Fruit fly (Drosophila melanogaster) whole organism, embryonic: Measurements from ENCODE around the gene CG5191.

Source experiments
- Asciz ChIP-seq: fragments of 200-800 bp; sonication (Bioruptor generic); optimal IDR thresholded peaks from 2 replicates; lab custom pipeline; 2017; ENCODE audit warnings: missing biosample characterization, mild to moderate bottlenecking, missing genetic modification characterization, missing genetic modification reagents
- CG10321 ChIP-seq: fragments of 200-800 bp; sonication (Bioruptor generic); IDR thresholded peaks from 2 replicates; pipeline ENCODE4 v1.3.6; 2022; ENCODE audit warnings: missing biosample characterization, missing genetic modification characterization
- CG12104 ChIP-seq: fragments of 200-800 bp; sonication (Bioruptor generic); optimal IDR thresholded peaks from 3 replicates; lab custom pipeline; 2016; ENCODE audit warnings: missing biosample characterization, missing genetic modification characterization
- CG12659 ChIP-seq: fragments of 200-800 bp; sonication (Bioruptor generic); optimal IDR thresholded peaks from 3 replicates; lab custom pipeline; 2017; ENCODE audit warnings: mild to moderate bottlenecking, missing biosample characterization, missing genetic modification reagents, missing genetic modification characterization
- CG13775 ChIP-seq: fragments of 200-800 bp; sonication (Bioruptor generic); optimal IDR thresholded peaks from 3 replicates; lab custom pipeline; 2017; ENCODE audit warnings: missing biosample characterization, mild to moderate bottlenecking, missing genetic modification characterization
- CG14860 ChIP-seq: fragments of 200-800 bp; sonication (Bioruptor generic); IDR thresholded peaks from 3 replicates; pipeline ENCODE4 v1.3.6; 2022; ENCODE audit warnings: missing biosample characterization, missing genetic modification characterization; ENCODE audit not compliant: partially characterized antibody
- CG14965 ChIP-seq: fragments of 200-800 bp; sonication (Bioruptor generic); optimal IDR thresholded peaks from 2 replicates; lab custom pipeline; 2016; ENCODE audit warnings: missing biosample characterization, missing genetic modification characterization, borderline replicate concordance
- CG17912 ChIP-seq: fragments of 200-800 bp; sonication (Bioruptor generic); optimal IDR thresholded peaks from 2 replicates; lab custom pipeline; 2018; ENCODE audit warnings: missing biosample characterization, mild to moderate bottlenecking, missing genetic modification characterization
- CG2116 ChIP-seq: fragments of 200-800 bp; sonication (Bioruptor generic); optimal IDR thresholded peaks from 3 replicates; lab custom pipeline; 2018; ENCODE audit warnings: missing biosample characterization, mild to moderate bottlenecking, missing genetic modification characterization
- CG3065 ChIP-seq: fragments of 200-800 bp; sonication (Bioruptor generic); optimal IDR thresholded peaks from 2 replicates; lab custom pipeline; 2016; ENCODE audit warnings: missing biosample characterization, missing genetic modification characterization
- CG31365 ChIP-seq: fragments of 200-800 bp; sonication (Bioruptor generic); optimal IDR thresholded peaks from 2 replicates; lab custom pipeline; 2018; ENCODE audit warnings: missing biosample characterization, mild to moderate bottlenecking, missing genetic modification characterization
- CG33213 ChIP-seq: fragments of 200-800 bp; sonication (Bioruptor generic); optimal IDR thresholded peaks from 3 replicates; lab custom pipeline; 2016; ENCODE audit warnings: missing biosample characterization, missing genetic modification characterization
- CG4360 ChIP-seq: fragments of 200-800 bp; sonication (Bioruptor generic); IDR thresholded peaks from 2 replicates; pipeline ENCODE4 v1.3.6; 2022; ENCODE audit warnings: missing biosample characterization, missing genetic modification characterization
- CG5245 ChIP-seq: fragments of 200-800 bp; sonication (Bioruptor generic); optimal IDR thresholded peaks from 3 replicates; lab custom pipeline; 2016; ENCODE audit warnings: missing biosample characterization, missing genetic modification characterization
- CG5953 ChIP-seq: fragments of 200-800 bp; sonication (Bioruptor generic); IDR thresholded peaks from 2 replicates; pipeline ENCODE4 v1.3.6; 2022; ENCODE audit warnings: missing biosample characterization, missing genetic modification characterization
- CG7357 ChIP-seq: fragments of 200-800 bp; sonication (Bioruptor generic); IDR thresholded peaks from 3 replicates; pipeline ENCODE4 v1.3.6; 2022; ENCODE audit warnings: missing biosample characterization, missing genetic modification characterization
- CG9215 ChIP-seq: fragments of 200-800 bp; sonication (Bioruptor generic); IDR thresholded peaks from 2 replicates; pipeline ENCODE4 v1.3.6; 2022; ENCODE audit warnings: missing biosample characterization, missing genetic modification characterization
- CG9609 ChIP-seq: fragments of 200-800 bp; sonication (Bioruptor generic); optimal IDR thresholded peaks from 3 replicates; lab custom pipeline; 2016; ENCODE audit warnings: missing biosample characterization, missing genetic modification characterization
- Doc2 ChIP-seq: fragments of 200-800 bp; sonication (Bioruptor generic); IDR thresholded peaks from 2 replicates; pipeline ENCODE4 v1.3.6; 2022; ENCODE audit warnings: missing biosample characterization, missing genetic modification characterization
- Dref ChIP-seq: fragments of 200-800 bp; sonication (Bioruptor generic); IDR thresholded peaks from 2 replicates; pipeline ENCODE4 v1.3.6; 2022; ENCODE audit warnings: missing biosample characterization, missing genetic modification characterization
- Fer2 ChIP-seq: fragments of 200-800 bp; sonication (Bioruptor generic); optimal IDR thresholded peaks from 2 replicates; lab custom pipeline; 2018; ENCODE audit warnings: missing biosample characterization, mild to moderate bottlenecking, missing genetic modification characterization, moderate library complexity
- H2.0 ChIP-seq: fragments of 200-800 bp; sonication (Bioruptor generic); IDR thresholded peaks from 2 replicates; pipeline ENCODE4 v1.3.6; 2022; ENCODE audit warnings: missing biosample characterization, missing genetic modification characterization
- HLH3B ChIP-seq: fragments of 200-800 bp; sonication (Bioruptor generic); IDR thresholded peaks from 2 replicates; pipeline ENCODE4 v1.3.6; 2022; ENCODE audit warnings: missing biosample characterization, missing genetic modification characterization
- Nf-YB ChIP-seq: fragments of 200-800 bp; sonication (Bioruptor generic); optimal IDR thresholded peaks from 3 replicates; lab custom pipeline; 2019; ENCODE audit warnings: missing biosample characterization, mild to moderate bottlenecking, missing genetic modification characterization, moderate library complexity
- Oaz ChIP-seq: fragments of 200-800 bp; sonication (Bioruptor generic); IDR thresholded peaks from 2 replicates; pipeline ENCODE4 v1.3.6; 2022; ENCODE audit warnings: missing biosample characterization, missing genetic modification characterization
- Opbp ChIP-seq: fragments of 200-800 bp; sonication (Bioruptor generic); IDR thresholded peaks from 3 replicates; pipeline ENCODE4 v1.3.6; 2022; ENCODE audit warnings: missing biosample characterization, missing genetic modification characterization; ENCODE audit not compliant: partially characterized antibody
- Pdp1 ChIP-seq, 2 experiments: fragments of 200-800 bp; sonication (Bioruptor generic); optimal IDR thresholded peaks; 3 replicates each; lab custom pipeline; 2016; ENCODE audit warnings: missing biosample characterization in 2 of 2, missing genetic modification characterization in 2 of 2, mild to moderate bottlenecking in 1 of 2, moderate library complexity in 1 of 2
- YL-1 ChIP-seq: fragments of 200-800 bp; sonication (Bioruptor generic); optimal IDR thresholded peaks from 3 replicates; lab custom pipeline; 2017; ENCODE audit warnings: missing biosample characterization, mild to moderate bottlenecking, missing genetic modification characterization
- ara ChIP-seq: fragments of 200-800 bp; sonication (Bioruptor generic); IDR thresholded peaks from 2 replicates; pipeline ENCODE4 v1.3.6; 2022; ENCODE audit warnings: missing biosample characterization, missing genetic modification characterization
- bbx ChIP-seq: fragments of 200-800 bp; sonication (Bioruptor generic); IDR thresholded peaks from 2 replicates; pipeline ENCODE4 v1.3.6; 2022; ENCODE audit warnings: missing biosample characterization, missing genetic modification characterization; ENCODE audit not compliant: partially characterized antibody
- br ChIP-seq: fragments of >200 bp; optimal IDR thresholded peaks from 2 replicates; lab custom pipeline; 2017
- dan ChIP-seq: fragments of 200-800 bp; sonication (Bioruptor generic); IDR thresholded peaks from 2 replicates; pipeline ENCODE4 v1.3.6; 2022; ENCODE audit warnings: missing biosample characterization, missing genetic modification characterization
- esg ChIP-seq: fragments of 200-800 bp; sonication (Bioruptor generic); conservative IDR thresholded peaks from 2 replicates; pipeline ENCODE4 v1.3.6; 2022; ENCODE audit warnings: missing biosample characterization, missing genetic modification characterization
- eve ChIP-seq, 2 experiments: fragments of >200 bp; optimal IDR thresholded peaks; 2 replicates each; lab custom pipeline; 2017; ENCODE audit warnings: missing biosample characterization in 2 of 2, missing genetic modification characterization in 2 of 2
- fu2 ChIP-seq: fragments of 200-800 bp; sonication (Bioruptor generic); optimal IDR thresholded peaks from 2 replicates; lab custom pipeline; 2016; ENCODE audit warnings: missing biosample characterization, missing genetic modification characterization
- inv ChIP-seq: fragments of 200-800 bp; sonication (Bioruptor generic); IDR thresholded peaks from 2 replicates; pipeline ENCODE4 v1.3.6; 2022; ENCODE audit warnings: missing biosample characterization, missing genetic modification characterization; ENCODE audit not compliant: partially characterized antibody
- jing ChIP-seq: fragments of 200-800 bp; sonication (Bioruptor generic); optimal IDR thresholded peaks from 2 replicates; lab custom pipeline; 2018; ENCODE audit warnings: missing biosample characterization, mild to moderate bottlenecking, missing genetic modification characterization
- lbe ChIP-seq: fragments of 200-800 bp; sonication (Bioruptor generic); optimal IDR thresholded peaks from 2 replicates; lab custom pipeline; 2016; ENCODE audit warnings: missing biosample characterization, mild to moderate bottlenecking, missing genetic modification characterization
- lola ChIP-seq, 3 experiments: fragments of >200 bp in 2 of 3; fragments of 200-800 bp in 1 of 3; sonication (Bioruptor generic) in 1 of 3; optimal IDR thresholded peaks; 2 replicates each; lab custom pipeline; 2017 to 2019; ENCODE audit warnings: missing biosample characterization in 3 of 3, missing genetic modification characterization in 3 of 3, mild to moderate bottlenecking in 1 of 3, moderate library complexity in 1 of 3
- mld ChIP-seq: fragments of 200-800 bp; sonication (Bioruptor generic); IDR thresholded peaks from 3 replicates; pipeline ENCODE4 v1.3.6; 2022; ENCODE audit warnings: missing biosample characterization, missing genetic modification characterization; ENCODE audit not compliant: partially characterized antibody
- nmo ChIP-seq: fragments of 200-800 bp; sonication (Bioruptor generic); optimal IDR thresholded peaks from 2 replicates; lab custom pipeline; 2018; ENCODE audit warnings: missing biosample characterization, mild to moderate bottlenecking, missing genetic modification characterization, moderate library complexity
- onecut ChIP-seq: fragments of 200-800 bp; sonication (Bioruptor generic); IDR thresholded peaks from 2 replicates; pipeline ENCODE4 v1.3.6; 2022; ENCODE audit warnings: missing biosample characterization, missing genetic modification characterization
- otp ChIP-seq: fragments of 200-800 bp; sonication (Bioruptor generic); IDR thresholded peaks from 3 replicates; pipeline ENCODE4, ENCODE4 v1.3.6; 2022; ENCODE audit warnings: missing biosample characterization, missing genetic modification characterization
- pum ChIP-seq: fragments of 200-800 bp; sonication (Bioruptor generic); optimal IDR thresholded peaks from 2 replicates; lab custom pipeline; 2016; ENCODE audit warnings: missing biosample characterization, missing genetic modification characterization
- sisA ChIP-seq: fragments of 200-800 bp; sonication (Bioruptor generic); IDR thresholded peaks from 2 replicates; pipeline ENCODE4 v1.3.6; 2022; ENCODE audit warnings: missing biosample characterization, missing genetic modification characterization
- slbo ChIP-seq: fragments of 200-800 bp; sonication (Bioruptor generic); IDR thresholded peaks from 2 replicates; pipeline ENCODE4 v1.3.6; 2022; ENCODE audit warnings: missing biosample characterization, missing genetic modification characterization
- sr ChIP-seq: fragments of 200-800 bp; sonication (Bioruptor generic); IDR thresholded peaks from 3 replicates; pipeline ENCODE4 v1.3.6; 2022; ENCODE audit warnings: missing biosample characterization, missing genetic modification characterization
- tin ChIP-seq: fragments of 200-800 bp; sonication (Bioruptor generic); optimal IDR thresholded peaks from 3 replicates; lab custom pipeline; 2016; ENCODE audit warnings: missing biosample characterization, missing genetic modification characterization
- tup ChIP-seq: fragments of 200-800 bp; sonication (Bioruptor generic); optimal IDR thresholded peaks from 2 replicates; lab custom pipeline; 2016; ENCODE audit warnings: missing biosample characterization, mild to moderate bottlenecking, missing genetic modification characterization, moderate library complexity
- vfl ChIP-seq: fragments of 200-800 bp; sonication (Bioruptor generic); optimal IDR thresholded peaks from 2 replicates; lab custom pipeline; 2016; ENCODE audit warnings: missing biosample characterization, missing genetic modification characterization
- z ChIP-seq: fragments of 200-800 bp; sonication (Bioruptor generic); IDR thresholded peaks from 3 replicates; pipeline ENCODE4 v1.3.6; 2022; ENCODE audit warnings: missing biosample characterization, missing genetic modification characterization

The CG5191 gene

DNA sequence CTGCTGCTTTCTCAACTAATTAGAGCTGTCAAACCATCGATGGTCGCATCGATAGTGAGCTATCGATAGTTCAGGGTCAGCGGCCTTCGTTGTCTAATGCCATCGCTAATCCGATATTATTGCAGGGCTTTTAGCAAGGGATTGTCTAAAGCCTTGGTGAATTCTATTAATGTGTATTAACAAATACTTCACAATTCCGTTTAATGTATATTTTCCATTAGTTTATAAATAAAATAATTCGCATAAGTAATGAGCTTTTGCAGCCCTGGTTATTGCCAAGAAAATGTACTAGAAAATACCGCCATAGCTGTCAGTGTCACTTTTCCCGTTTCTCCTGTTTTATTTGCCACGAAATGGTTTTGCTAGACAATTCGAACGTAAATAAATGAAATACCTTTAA, 19.2 kb downstream of the CG5191 start, which contains the start of the genes EloB and Srp14 (continued):
- TF ChIP-seq pum (GFP tag; lab: Kevin White, UChicago): peak; percentile 76
- TF ChIP-seq z (GFP tag; lab: Robert Waterston, UW): no peak
- TF ChIP-seq Fer2 (tag; lab: Kevin White, UChicago): peak; percentile 84
- peak; percentile 73 for TF ChIP-seq fu2
- no peak for TF ChIP-seq CG14965 (GFP tag; lab: Kevin White, UChicago)
- peak; percentile 70 for TF ChIP-seq H2.0
- peak; percentile 95 for TF ChIP-seq YL-1
- peak; percentile 56 for TF ChIP-seq CG12104 (GFP tag; lab: Kevin White, UChicago)
- peak; percentile 85 for TF ChIP-seq CG2116 (GFP tag; lab: Kevin White, UChicago)
- TF ChIP-seq Doc2: no peak
- TF ChIP-seq onecut: peak; percentile 59
- TF ChIP-seq HLH3B (GFP tag; lab: Robert Waterston, UW): peak; percentile 63
- no peak for TF ChIP-seq Oaz (GFP tag; lab: Robert Waterston, UW)
- peak; percentile 92 for TF ChIP-seq mld (GFP tag; lab: Robert Waterston, UW)
- peak; percentile 42 for TF ChIP-seq CG31365 (tag; lab: Kevin White, UChicago)
- 0 out of 2 replicates have a peak, but pooled peaks have one; percentile 20 for TF ChIP-seq CG5953 (GFP tag; lab: Robert Waterston, UW)
- TF ChIP-seq ara (GFP tag; lab: Robert Waterston, UW): peak; percentile 72
- TF ChIP-seq CG12659 (GFP tag; lab: Kevin White, UChicago): peak; percentile 90
- no peak for TF ChIP-seq Asciz (GFP tag; lab: Kevin White, UChicago)
- peak; percentile 77 to 81 for TF ChIP-seq Pdp1 (GFP tag; optimal IDR thresholded peaks at IDR 0.05; lab: Kevin White, UChicago)
- peak; percentile 53 for TF ChIP-seq Nf-YB
- TF ChIP-seq inv (GFP tag; lab: Robert Waterston, UW): peak; percentile 97
- TF ChIP-seq CG17912 (GFP tag; lab: Kevin White, UChicago): peak; percentile 64
- TF ChIP-seq CG7357 (GFP tag; lab: Robert Waterston, UW): peak; percentile 71; the same call in 1 of the 3 replicates
- peak; percentile 93 for TF ChIP-seq CG14860
- peak; percentile 97 for TF ChIP-seq Opbp (GFP tag; lab: Robert Waterston, UW)
- no peak for TF ChIP-seq CG10321 (GFP tag; lab: Robert Waterston, UW)
- peak; percentile 66; the same call in 2 of the 3 replicates for TF ChIP-seq otp (GFP tag; lab: Robert Waterston, UW)
- TF ChIP-seq lbe (GFP tag; lab: Kevin White, UChicago): peak; percentile 85
- peak; percentile 90 for TF ChIP-seq vfl
- TF ChIP-seq nmo (GFP tag; lab: Kevin White, UChicago): peak; percentile 89
- TF ChIP-seq jing: no peak
- peak; percentile 96 for TF ChIP-seq bbx
- 0 out of 3 replicates have a peak, but pooled peaks have one; percentile 23 for TF ChIP-seq sr (GFP tag; lab: Robert Waterston, UW)
- peak; percentile 72 for TF ChIP-seq CG9215 (GFP tag; lab: Robert Waterston, UW)
- no peak for TF ChIP-seq CG4360 (GFP tag; lab: Robert Waterston, UW)
- peak; percentile 87 for TF ChIP-seq CG13775 (GFP tag; lab: Kevin White, UChicago)
- no peak for TF ChIP-seq br (lab: Kevin White, UChicago)
- peak; percentile 86 for TF ChIP-seq tin
- TF ChIP-seq CG5245 (GFP tag; lab: Kevin White, UChicago): peak; percentile 65
- TF ChIP-seq sisA (GFP tag; lab: Robert Waterston, UW): peak; percentile 60
- TF ChIP-seq Dref (GFP tag; lab: Robert Waterston, UW): peak; percentile 95
- TF ChIP-seq tup (GFP tag; lab: Kevin White, UChicago): peak; percentile 60
- TF ChIP-seq CG3065: peak; percentile 74
- no peak for TF ChIP-seq eve (GFP tag; optimal IDR thresholded peaks at IDR 0.05; lab: Kevin White, UChicago)
- peak; percentile 89 for TF ChIP-seq slbo (GFP tag; lab: Robert Waterston, UW)
- no peak for TF ChIP-seq dan (GFP tag; lab: Robert Waterston, UW)
- TF ChIP-seq CG33213: peak; percentile 71
- TF ChIP-seq lola (GFP tag; optimal IDR thresholded peaks at IDR 0.05; lab: Kevin White, UChicago): peak in 1 of 3 experiments; percentile 77
- TF ChIP-seq esg (GFP tag; lab: Robert Waterston, UW): peak; percentile 55
- TF ChIP-seq CG9609 (GFP tag; lab: Kevin White, UChicago): peak; percentile 69
